Fruit fly (Drosophila melanogaster) whole organism, larva: ENCODE data around the gene PH4alphaMP.

ENCODE experiments used
- noc ChIP-seq: fragments of 200-800 bp; sonication (Bioruptor generic); optimal IDR thresholded peaks from 3 replicates; lab custom pipeline; 2019; ENCODE audit warnings: missing biosample characterization, mild to moderate bottlenecking, missing genetic modification characterization, moderate library complexity

PH4alphaMP gene

DNA sequence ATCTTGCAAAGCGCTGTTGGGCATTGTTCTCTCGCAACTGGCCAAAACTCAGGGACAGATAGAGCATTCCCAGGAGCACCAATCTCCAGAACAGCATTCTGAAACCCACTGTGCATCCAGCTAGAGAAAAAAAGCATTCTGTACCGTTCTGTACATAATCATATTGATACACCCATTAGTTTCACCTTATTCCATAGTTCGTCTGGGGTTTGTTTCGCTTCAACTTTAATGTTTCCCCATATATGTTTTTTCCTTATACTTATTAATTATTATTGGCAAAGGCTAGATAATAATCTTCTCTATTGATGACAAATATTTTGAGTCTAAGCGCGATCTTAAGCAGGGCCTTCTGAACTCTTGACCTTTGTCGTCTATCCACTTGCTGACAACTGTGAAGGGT lies 16.2 kb upstream of the PH4alphaMP start, which contains the start of gene PH4alphaNE2:
Gene PH4alphaNE2, minus strand, starts transcription at position 101 of the 400 bp plus-strand sequence.
- no peak for TF ChIP-seq noc (tag; lab: Kevin White, UChicago)

DNA sequence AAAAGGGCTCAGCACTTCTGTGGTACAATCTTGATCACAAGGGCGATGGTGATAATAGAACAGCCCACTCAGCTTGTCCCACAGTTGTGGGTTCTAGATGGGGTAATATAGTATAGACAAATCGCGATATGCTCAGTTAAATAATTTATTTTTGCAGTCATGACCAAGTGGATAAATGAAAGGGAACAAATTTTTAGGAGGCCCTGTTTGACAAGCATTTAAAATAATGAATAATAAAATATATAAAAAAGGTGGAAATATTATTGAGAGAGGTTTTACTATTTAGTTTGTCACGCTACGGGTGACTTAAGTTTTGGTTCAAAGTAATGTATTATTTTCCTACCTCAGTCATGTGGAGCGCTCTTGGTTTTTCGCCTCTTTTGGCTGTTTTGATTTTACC lies 11.8 kb upstream of the PH4alphaMP start, which contains the start of gene CG34041:
Gene CG34041, plus strand, starts transcription at position 301 of the 400 bp plus-strand sequence.
- TF ChIP-seq noc (tag; lab: Kevin White, UChicago): no peak

DNA sequence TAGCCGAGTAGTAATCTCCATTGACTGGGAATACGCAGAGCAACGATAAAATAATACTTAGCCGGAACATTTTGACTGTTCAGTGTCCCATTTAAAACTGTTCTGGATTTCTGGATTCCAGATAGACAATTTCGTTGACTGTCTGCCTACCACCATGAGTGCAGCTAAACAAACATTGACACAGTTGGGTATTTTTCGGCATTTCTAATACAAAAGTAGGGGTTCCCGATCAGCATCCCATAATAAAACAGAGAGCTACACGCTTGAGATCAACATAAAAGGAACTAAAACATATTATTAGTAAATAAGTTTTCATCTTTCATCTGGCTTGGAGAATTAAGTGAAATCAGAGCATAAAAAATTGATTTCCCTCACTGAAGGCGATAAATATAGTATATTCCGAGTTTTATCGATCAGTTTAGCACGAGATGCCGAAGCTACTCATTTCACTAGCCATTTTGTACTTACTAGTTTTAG lies 9.6 kb upstream of the PH4alphaMP start, which contains the start of the genes PH4alphaSG1 and CG15539:
Gene PH4alphaSG1, minus strand, starts transcription at position 101 of the 477 bp plus-strand sequence.
Gene CG15539, plus strand, starts transcription at position 427 of the 477 bp plus-strand sequence.
- no peak for TF ChIP-seq noc (tag; lab: Kevin White, UChicago)

DNA sequence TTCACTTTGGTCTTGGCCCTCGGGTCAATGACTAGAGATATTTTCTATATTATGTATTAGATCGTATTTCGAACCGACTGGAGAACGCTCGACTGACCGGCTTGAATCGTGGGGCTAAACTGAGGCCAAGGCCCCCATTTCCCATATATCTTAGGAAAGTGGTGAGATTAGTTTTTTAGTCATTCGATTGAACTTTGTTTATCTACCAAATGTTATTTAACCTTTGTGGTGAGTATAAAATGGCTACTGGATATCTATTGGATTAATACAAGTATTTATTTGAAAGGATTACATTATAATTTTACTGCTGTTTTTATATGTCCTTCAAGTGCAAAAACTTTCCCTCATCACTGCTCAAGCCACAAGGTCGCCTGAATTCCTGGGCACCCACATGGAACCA lies 7.5 kb upstream of the PH4alphaMP start, which contains the start of gene CG31371:
Gene CG31371, minus strand, starts transcription at position 101 of the 400 bp plus-strand sequence.
- TF ChIP-seq noc (tag; lab: Kevin White, UChicago): no peak

DNA sequence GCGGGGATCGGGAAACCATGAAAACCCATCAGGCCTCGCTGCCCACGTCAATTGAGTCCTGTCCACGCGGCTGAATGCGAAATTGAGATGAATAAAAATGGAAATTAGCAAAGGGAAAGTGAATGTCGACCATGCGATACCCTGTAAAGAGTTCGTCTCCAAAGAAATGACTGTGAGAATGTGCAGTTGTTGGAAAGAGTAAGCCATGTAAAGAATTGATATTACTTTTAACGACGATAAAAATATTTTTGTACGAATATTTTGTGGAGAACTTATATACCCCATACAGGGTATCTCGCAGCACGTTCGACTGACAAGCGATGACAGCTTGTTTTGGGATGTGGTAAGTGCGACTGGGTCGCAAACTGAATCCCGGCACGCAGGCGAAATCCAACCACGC lies 5.2 kb upstream of the PH4alphaMP start:
- peak; percentile 36 for TF ChIP-seq noc (tag; lab: Kevin White, UChicago)

DNA sequence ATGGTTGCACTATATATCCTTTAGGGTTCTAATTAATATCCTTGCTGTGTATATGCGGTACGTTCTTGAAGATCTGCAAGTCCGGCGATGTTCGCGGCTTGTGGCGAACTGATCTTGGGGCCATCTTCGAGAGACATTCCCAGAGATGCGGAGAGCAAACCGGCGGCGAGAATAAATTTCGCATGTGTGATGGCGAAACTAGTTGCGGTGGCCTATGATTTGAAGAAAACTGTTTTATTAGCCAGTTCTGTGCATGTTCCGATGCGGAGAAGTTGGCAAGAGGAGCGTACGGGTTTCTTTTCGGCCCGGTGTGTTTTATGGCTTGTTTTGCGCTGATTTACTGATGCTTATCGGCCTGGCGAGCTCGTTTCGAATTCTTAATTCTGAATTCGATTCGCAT lies 4.3 kb upstream of the PH4alphaMP start, which contains the start of gene PH4alphaNE1:
Gene PH4alphaNE1, minus strand, starts transcription at position 101 of the 400 bp plus-strand sequence.
- TF ChIP-seq noc (tag; lab: Kevin White, UChicago): no peak

DNA sequence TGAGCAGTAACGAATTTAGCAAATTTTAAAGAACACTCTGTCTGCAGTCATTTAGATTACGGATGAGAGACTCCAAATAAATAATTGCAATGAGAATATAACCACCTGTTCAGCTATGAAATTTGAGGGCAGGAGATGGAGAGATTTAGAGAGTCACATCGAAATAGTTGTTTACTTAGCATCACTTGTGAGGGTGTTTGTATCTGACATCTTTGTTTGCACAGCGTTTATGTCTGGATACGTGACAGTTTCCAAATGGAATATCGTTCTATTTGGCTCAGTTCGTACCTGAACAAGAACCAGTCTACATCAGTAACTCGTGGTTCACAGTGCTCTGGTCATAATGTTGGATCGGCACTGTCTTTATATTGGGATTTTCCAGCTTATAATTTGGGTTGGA lies 6.2 kb downstream of the PH4alphaMP start, which contains the start of gene PH4alphaSG2:
Gene PH4alphaSG2, plus strand, starts transcription at position 278 of the 400 bp plus-strand sequence.
- peak; percentile 11 for TF ChIP-seq noc (tag; lab: Kevin White, UChicago)

DNA sequence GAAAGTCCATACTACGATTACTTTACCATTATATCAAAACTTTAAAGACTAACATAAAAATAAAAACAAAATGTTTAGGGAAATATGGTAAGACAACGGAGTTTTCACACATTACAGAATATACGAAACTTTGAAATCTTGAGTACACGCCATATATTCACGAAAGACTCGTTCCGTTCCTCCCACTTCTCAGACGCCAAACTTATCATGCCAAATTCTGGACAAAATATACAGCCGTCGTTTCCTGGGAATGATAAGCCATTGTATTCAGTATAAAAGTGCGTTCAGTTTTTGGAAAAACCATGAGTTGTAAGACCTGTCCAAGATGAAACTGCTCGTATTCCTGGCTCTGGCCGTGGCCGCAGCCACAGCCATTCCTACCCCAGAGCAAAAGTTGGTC lies 7.3 kb downstream of the PH4alphaMP start, which contains the start of gene Jon99Fi:
Gene Jon99Fi, plus strand, starts transcription at position 301 of the 400 bp plus-strand sequence.
- TF ChIP-seq noc (tag; lab: Kevin White, UChicago): peak; percentile 47

DNA sequence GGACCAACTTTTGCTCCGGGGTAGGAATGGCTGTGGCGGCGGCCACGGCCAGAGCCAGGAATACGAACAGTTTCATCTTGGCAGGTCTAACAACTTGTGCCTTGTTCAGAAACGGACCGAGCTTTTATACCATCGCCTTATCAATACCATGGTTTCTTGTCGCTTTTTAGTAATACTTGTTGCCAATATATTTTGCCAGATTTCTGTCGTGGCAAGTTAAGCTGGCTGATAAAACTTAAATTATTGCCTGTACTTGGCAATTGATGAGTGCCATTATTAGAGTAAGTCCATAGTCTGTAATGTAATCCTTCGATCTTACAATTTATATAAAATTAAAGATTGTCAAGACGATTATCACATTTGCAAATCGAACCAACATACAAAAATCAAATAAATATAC lies 8.1 kb downstream of the PH4alphaMP start, which contains the start of gene Jon99Fii:
Gene Jon99Fii, minus strand, starts transcription at position 101 of the 400 bp plus-strand sequence.
- no peak for TF ChIP-seq noc (tag; lab: Kevin White, UChicago)

DNA sequence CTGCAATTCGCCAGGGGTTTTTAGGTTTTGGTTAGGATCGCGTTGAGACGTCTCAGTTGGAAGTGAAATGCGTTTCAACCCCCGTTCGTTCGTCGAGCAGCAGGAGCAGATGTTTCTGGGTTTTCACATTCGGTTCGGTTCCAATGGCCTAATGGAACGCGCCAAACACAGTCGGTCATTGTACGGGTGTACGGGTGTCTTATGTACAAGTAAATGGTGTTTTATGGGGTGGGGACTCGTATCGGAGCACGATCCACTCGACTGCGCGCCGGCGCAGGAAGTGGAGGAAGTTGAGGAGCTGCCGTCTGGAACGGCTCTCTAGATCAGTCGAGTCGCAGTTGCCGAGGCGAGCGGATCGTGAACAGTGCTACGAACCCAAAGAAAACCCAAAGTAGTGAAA lies 19.6 kb downstream of the PH4alphaMP start, which contains the start of gene spdo:
Gene spdo, plus strand, starts transcription at position 318 of the 400 bp plus-strand sequence.
- TF ChIP-seq noc (tag; lab: Kevin White, UChicago): no peak

DNA sequence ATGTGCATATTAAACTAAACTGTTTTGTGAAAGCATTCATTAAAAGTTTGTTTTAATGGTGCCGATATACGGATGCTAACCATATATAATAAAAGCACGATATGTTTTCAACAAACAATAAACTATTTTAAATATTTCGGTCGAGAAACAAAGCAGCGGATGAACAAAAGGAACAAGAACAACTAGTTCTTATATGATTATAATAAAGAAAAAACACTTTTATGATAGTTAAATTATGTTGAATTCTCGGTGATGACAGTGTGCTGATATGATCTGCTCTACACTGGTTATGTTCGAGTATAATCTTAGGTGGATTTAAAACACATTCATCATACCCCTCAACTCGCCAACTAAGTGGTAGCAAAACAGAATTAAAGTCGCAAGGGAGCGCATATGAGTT lies 20.0 kb downstream of the PH4alphaMP start:
- no peak for TF ChIP-seq noc (tag; lab: Kevin White, UChicago)

DNA sequence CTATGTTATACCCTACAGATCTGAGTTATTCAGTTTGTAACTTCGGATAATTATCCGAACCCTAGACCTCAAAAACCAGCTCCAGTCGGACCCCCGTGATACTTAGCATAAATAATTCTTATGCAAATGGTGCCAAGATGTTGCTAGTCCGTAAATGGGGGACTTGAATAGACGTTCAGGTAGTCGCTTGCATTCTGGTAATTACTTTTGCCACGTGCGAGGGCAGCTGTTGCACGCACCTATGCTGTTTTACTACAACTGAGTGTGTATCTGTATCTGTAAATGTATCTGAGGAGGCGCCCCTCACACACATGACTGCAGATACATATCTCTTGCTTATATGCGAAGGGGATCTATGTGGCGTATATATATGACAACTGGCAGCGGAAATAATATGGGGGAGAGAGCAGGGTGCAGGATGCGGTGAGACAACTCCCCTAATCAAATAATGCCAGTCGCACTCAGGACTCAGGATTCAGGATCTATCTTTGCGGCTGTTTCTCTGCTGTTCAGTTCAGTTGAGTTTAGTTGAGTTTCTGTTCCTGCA lies 21.2 kb downstream of the PH4alphaMP start:
- no peak for TF ChIP-seq noc (tag; lab: Kevin White, UChicago)

DNA sequence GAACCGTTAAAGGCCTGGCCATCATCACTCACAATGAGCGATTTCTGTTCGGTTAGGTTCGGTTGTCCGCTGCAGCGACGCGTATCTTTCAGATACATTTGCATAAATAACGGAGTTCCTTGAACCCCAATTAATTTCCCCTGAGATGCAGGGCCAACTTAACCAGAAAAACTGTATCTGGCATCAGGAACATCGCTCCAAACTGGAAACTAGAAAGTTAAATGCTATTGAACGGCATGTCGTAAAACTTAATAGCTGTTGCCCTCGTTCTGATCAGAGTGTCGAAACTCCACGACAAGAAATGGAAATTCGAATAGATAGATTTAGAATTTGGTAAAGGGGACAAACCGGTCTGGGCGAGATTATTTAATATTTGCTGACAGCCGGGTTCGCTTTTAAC lies 23.6 kb downstream of the PH4alphaMP start:
- no peak for TF ChIP-seq noc (tag; lab: Kevin White, UChicago)

DNA sequence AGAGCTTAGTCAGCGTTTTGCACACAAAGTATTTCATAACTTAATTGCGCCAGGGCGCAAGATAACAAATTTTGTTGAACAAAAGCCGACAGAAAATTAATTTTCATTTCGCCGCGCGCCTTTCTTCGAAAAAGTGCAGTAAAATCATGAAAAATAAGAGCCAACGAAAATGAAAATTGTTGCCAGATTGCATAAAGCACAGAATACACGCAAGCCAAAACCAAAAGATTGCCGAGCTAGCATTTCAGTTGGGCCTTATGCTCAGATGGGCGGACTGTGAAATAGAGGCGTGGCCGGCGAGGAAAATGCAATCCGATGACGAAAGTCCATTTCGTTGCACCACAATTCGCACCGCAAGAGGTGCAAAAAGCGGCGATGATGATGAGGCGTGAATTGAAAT lies 25.3 kb downstream of the PH4alphaMP start:
- TF ChIP-seq noc (tag; lab: Kevin White, UChicago): no peak

DNA sequence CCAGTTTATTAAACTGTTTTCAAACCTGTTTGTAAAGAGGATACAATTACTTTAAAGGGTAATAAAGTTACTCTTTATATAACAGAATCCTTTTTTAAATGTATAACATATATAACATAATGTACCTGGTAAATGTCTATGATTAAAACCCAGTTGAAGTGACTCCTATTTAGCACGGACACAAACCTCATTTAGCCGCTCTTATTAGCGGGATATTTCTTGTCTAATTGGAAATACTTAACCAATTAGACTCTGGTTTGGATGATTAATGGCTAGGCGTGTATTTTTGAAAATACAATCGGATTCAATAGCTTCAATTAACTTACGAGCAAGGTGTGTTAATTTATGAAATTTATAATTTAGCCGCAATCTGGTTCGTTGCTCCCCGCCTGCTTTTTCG lies 28.9 kb downstream of the PH4alphaMP start:
- no peak for TF ChIP-seq noc (tag; lab: Kevin White, UChicago)

DNA sequence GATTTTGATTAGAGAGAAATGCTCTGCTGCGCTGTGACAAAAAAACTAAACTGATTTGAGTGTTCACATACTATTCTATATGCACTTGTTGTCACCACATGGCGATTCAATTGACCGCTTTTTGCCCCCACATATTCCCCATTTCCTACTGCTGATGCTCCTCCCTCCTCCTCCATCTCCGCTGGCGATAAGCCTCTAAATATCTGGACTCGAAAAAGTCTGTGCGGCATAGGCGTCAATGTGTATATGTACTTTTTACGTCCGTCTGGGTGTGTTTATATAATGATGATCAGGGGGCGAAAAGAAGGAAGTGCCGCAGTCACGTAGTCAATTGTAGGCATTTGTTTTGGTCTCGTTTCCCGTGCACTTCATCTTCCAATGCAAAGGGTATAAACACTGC lies 29.4 kb downstream of the PH4alphaMP start:
- no peak for TF ChIP-seq noc (tag; lab: Kevin White, UChicago)
